Worm (Caenorhabditis elegans) whole organism, late embryonic: ENCODE measurements around the gene srw-14.

Source experiments
- T23F11.4 ChIP-seq: fragments of 200-800 bp; sonication (Bioruptor generic); optimal IDR thresholded peaks from 2 replicates; lab custom pipeline; 2018; ENCODE audit warnings: mild to moderate bottlenecking, missing genetic modification characterization, missing compliant biosample characterization
- fkh-10 ChIP-seq: fragments of 150-350 bp; optimal IDR thresholded peaks from 2 replicates; lab custom pipeline; 2014; ENCODE audit warnings: missing biosample characterization, missing genetic modification reagents, missing genetic modification characterization
- pha-4 ChIP-seq: fragments of 150-350 bp; optimal IDR thresholded peaks from 2 replicates; lab custom pipeline; 2018; ENCODE audit warnings: missing biosample characterization, missing genetic modification reagents, missing genetic modification characterization
- tbx-7 ChIP-seq: sonication (generic microtip); optimal IDR thresholded peaks from 2 replicates; lab custom pipeline; 2016; ENCODE audit warnings: missing genotype, missing genetic modification characterization, missing compliant biosample characterization
- ztf-16 ChIP-seq: sonication (generic microtip); optimal IDR thresholded peaks from 2 replicates; lab custom pipeline; 2017; ENCODE audit warnings: missing genetic modification characterization, missing compliant biosample characterization

ce11 chrV:15225650-15226049 is at the start of gene srw-14:
- TF ChIP-seq pha-4 (tag; lab: Kevin White, UChicago): no peak
- no peak for TF ChIP-seq T23F11.4 (GFP tag; lab: Kevin White, UChicago)
- TF ChIP-seq tbx-7 (tag; lab: Kevin White, UChicago): no peak
- no peak for TF ChIP-seq fkh-10 (GFP tag; lab: Kevin White, UChicago)
- no peak for TF ChIP-seq ztf-16
